Fruit fly (Drosophila melanogaster) whole organism, prepupa: ENCODE measurements around the gene Bx.

Experiments
- CG15336 ChIP-seq: fragments of 200-800 bp; sonication (Bioruptor generic); IDR thresholded peaks from 2 replicates; pipeline ENCODE4 v1.3.6; 2022; ENCODE audit warnings: missing biosample characterization, missing genetic modification characterization
- CG3032 ChIP-seq: fragments of 200-800 bp; optimal IDR thresholded peaks from 2 replicates; lab custom pipeline; 2019; ENCODE audit warnings: missing biosample characterization, mild to moderate bottlenecking, missing genetic modification characterization, moderate library complexity
- CG8119 ChIP-seq: fragments of 200-800 bp; sonication (Bioruptor generic); IDR thresholded peaks from 3 replicates; pipeline ENCODE4 v1.3.6; 2022; ENCODE audit warnings: missing biosample characterization, missing genetic modification characterization
- Eip78C ChIP-seq: fragments of 200-800 bp; sonication (Bioruptor generic); peaks from one replicate; lab custom pipeline; 2016; ENCODE audit warnings: missing biosample characterization, missing genetic modification characterization
- Ets21C ChIP-seq: fragments of 200-800 bp; sonication (Bioruptor generic); optimal IDR thresholded peaks from 3 replicates; lab custom pipeline; 2016; ENCODE audit warnings: missing biosample characterization, missing genetic modification characterization
- Ets96B ChIP-seq: fragments of 200-800 bp; optimal IDR thresholded peaks from 2 replicates; lab custom pipeline; 2019; ENCODE audit warnings: missing biosample characterization, mild to moderate bottlenecking, missing genetic modification characterization, moderate library complexity
- Sox102F ChIP-seq: fragments of 200-800 bp; sonication (Bioruptor generic); optimal IDR thresholded peaks from 2 replicates; lab custom pipeline; 2016; ENCODE audit warnings: missing biosample characterization, mild to moderate bottlenecking, missing genetic modification characterization
- cyc ChIP-seq: fragments of 200-800 bp; sonication (Bioruptor generic); optimal IDR thresholded peaks from 3 replicates; lab custom pipeline; 2016; ENCODE audit warnings: missing biosample characterization, missing genetic modification characterization

DNA sequence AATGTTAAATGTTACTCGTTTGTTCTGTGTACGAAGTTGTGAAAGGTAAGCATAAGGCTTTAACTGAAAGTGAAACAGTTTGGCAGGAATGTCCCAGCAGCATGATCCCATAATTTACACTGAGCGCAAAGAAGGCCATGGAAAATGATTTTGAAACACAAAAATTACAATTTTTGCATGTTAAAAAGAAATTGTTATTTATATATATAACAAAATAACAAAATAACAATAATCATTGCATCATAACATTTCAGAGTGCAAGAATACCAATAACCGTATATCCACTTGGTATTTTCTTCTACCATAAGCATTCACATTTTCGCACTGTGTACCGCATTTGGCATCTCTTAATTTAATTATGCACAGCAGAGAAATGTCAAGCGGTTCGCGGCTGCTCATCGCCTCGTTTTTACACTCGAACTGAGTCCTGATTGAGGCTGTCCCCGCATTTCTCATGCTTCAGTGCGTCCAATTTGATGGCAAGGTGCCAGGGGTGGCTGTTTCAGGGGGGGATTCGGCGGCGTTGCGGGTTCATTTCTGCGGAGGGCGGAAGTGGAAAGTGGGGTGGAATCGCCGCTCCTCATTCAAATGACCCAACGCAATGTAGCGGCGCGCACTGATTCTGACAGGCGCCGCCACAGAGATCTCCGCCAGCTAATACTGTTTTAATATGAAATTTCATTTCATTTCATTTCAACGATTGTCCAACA, 7.3 kb downstream of the Bx start, which contains the start of gene CG6481:
- TF ChIP-seq Ets96B (no peak), CG15336 (GFP tag; lab: Robert Waterston, UW) (no peak), Sox102F (no peak), cyc (GFP tag; lab: Kevin White, UChicago) (no peak), CG3032 (tag; lab: Kevin White, UChicago) (no peak), CG8119 (GFP tag; lab: Robert Waterston, UW) (no peak), Ets21C (GFP tag; lab: Kevin White, UChicago) (no peak), Eip78C (peak; percentile 56)
